Fruit fly (Drosophila melanogaster): ENCODE data around the gene CG4306.
A peak's percentile ranks its signal among the peaks of the same experiment; 100 is the strongest.

The CG4306 gene

dm6 chr3L:18425288-18425687 lies 37.7 kb downstream of the CG4306 start:
- TF ChIP-seq CG6254 (GFP tag; optimal IDR thresholded peaks at IDR 0.05) (no peak), Abd-B (GFP tag; optimal IDR thresholded peaks at IDR 0.05) (no peak), bowl (GFP tag; IDR thresholded peaks at IDR 0.05) (no peak), CG16815 (GFP tag; optimal IDR thresholded peaks at IDR 0.05) (peak; percentile 11), dmrt11E (tag; optimal IDR thresholded peaks at IDR 0.05) (peak; percentile 66)

- TF ChIP-seq CG12659 (GFP tag; optimal IDR thresholded peaks at IDR 0.05) (no peak), Gug (GFP tag; IDR thresholded peaks at IDR 0.05) (no peak), Bteb2 (GFP tag; optimal IDR thresholded peaks at IDR 0.05) (no peak), zen2 (GFP tag; IDR thresholded peaks at IDR 0.05; ENCODE audit: partially characterized antibody) (no peak), gro (GFP tag; optimal IDR thresholded peaks at IDR 0.05) (no peak), cad (GFP tag; optimal IDR thresholded peaks at IDR 0.05) (no peak), zfh1 (GFP tag; IDR thresholded peaks at IDR 0.05) (peak; percentile 55; the same call in 2 of the 3 replicates), Hsf (GFP tag; optimal IDR thresholded peaks at IDR 0.05) (no peak), dpn (GFP tag; optimal IDR thresholded peaks at IDR 0.05) (no peak), repo (GFP tag; optimal IDR thresholded peaks at IDR 0.05) (no peak), CG31441 (GFP tag; IDR thresholded peaks at IDR 0.05) (no peak), CG11723 (GFP tag; optimal IDR thresholded peaks at IDR 0.05) (no peak), D19A (tag; optimal IDR thresholded peaks at IDR 0.05) (no peak), CG9727 (GFP tag; optimal IDR thresholded peaks at IDR 0.05) (peak; percentile 3), kay (GFP tag; optimal IDR thresholded peaks at IDR 0.05) (no peak), hkb (optimal IDR thresholded peaks at IDR 0.05) (no peak), hkb (GFP tag; IDR thresholded peaks at IDR 0.05) (no peak), NfI (GFP tag; optimal IDR thresholded peaks at IDR 0.05) (no peak), CG17328 (GFP tag; IDR thresholded peaks at IDR 0.05) (0 out of 2 replicates have a peak, but pooled peaks have one; percentile 16), CG15696 (tag; optimal IDR thresholded peaks at IDR 0.05) (no peak), prd (optimal IDR thresholded peaks at IDR 0.05) (no peak), prd (GFP tag; IDR thresholded peaks at IDR 0.05) (peak; percentile 30; the same call in 1 of the 3 replicates), lmd (GFP tag; IDR thresholded peaks at IDR 0.05) (no peak), ash1 (GFP tag; optimal IDR thresholded peaks at IDR 0.05) (no peak), tll (GFP tag; optimal IDR thresholded peaks at IDR 0.05) (no peak), nom (GFP tag; optimal IDR thresholded peaks at IDR 0.05) (no peak), lilli (GFP tag; optimal IDR thresholded peaks at IDR 0.05) (no peak), zfh2 (GFP tag; optimal IDR thresholded peaks at IDR 0.05) (no peak), Dek (tag; optimal IDR thresholded peaks at IDR 0.05) (no peak), CG10366 (GFP tag; IDR thresholded peaks at IDR 0.05) (no peak), Dad (GFP tag; optimal IDR thresholded peaks at IDR 0.05) (no peak), Bdp1 (GFP tag; optimal IDR thresholded peaks at IDR 0.05) (no peak), dmrt11E (tag; optimal IDR thresholded peaks at IDR 0.05) (peak; percentile 41), CG14667 (GFP tag; IDR thresholded peaks at IDR 0.05) (no peak), CG7839 (tag; optimal IDR thresholded peaks at IDR 0.05) (no peak), croc (GFP tag; conservative IDR thresholded peaks at IDR 0.05) (no peak), Xrp1 (GFP tag; IDR thresholded peaks at IDR 0.05) (peak; percentile 23; the same call in 1 of the 2 replicates), sens (GFP tag) (no peak)
Observed at dm6 chr3L:18423011-18423410, 40.0 kb downstream of the CG4306 start.
